Fruit fly (Drosophila melanogaster) S2 (cell line): ENCODE results near the gene Polr1B.

Experiments
- CG8478 ChIP-seq: fragments of >200 bp; optimal IDR thresholded peaks from 2 replicates; lab custom pipeline; 2018
- CTCF ChIP-seq, 2 experiments: fragments of >200 bp; optimal IDR thresholded peaks; 2 replicates each; lab custom pipeline; 2018

DNA sequence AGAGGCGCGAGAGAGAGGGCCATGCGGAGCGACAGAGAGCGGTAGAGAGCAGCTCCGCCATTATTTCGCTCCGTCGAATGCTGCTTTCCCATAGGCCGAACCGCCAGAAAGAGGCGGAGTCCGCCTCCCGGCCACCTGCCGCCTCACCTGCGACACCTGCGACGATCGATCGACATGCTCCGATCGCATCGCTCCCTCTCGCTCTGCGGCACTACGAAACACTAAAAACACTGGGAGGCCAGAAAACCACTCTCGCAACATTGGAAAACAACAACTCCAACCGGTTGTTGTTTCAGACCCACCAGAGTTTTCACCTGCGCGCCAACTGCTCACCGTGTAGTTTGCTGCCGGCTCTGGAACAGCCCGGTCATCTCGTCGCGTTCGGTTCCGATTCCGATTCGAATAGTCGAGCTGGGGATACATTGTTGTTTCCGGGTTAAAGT lies 26.3 kb upstream of the Polr1B start, which contains the start of gene al:
- no peak for TF ChIP-seq CTCF (optimal IDR thresholded peaks at IDR 0.05; lab: Kevin White, UChicago)
- TF ChIP-seq CG8478: no peak
